Worm (Caenorhabditis elegans): Measurements from ENCODE around the gene lron-12.

The lron-12 gene

ce11 chrIII:12084216-12084615 is 34.1 kb downstream of the lron-12 start, which contains the start of gene nob-1:
TSS of gene nob-1 (minus strand) at chrIII:12084316.
- no peak for TF ChIP-seq unc-62 (GFP tag; optimal IDR thresholded peaks at IDR 0.05)

ce11 chrIII:12081992-12082628 is 36.2 kb downstream of the lron-12 start:
- no peak for TF ChIP-seq unc-62 (GFP tag; optimal IDR thresholded peaks at IDR 0.05)

ce11 chrIII:12077456-12077855 is 40.8 kb downstream of the lron-12 start, which contains the start of gene php-3:
TSS of gene php-3 (minus strand) at chrIII:12077556.
- TF ChIP-seq unc-62 (GFP tag; optimal IDR thresholded peaks at IDR 0.05), result no peak

- TF ChIP-seq unc-62 (GFP tag; optimal IDR thresholded peaks at IDR 0.05), result no peak
Observed at ce11 chrIII:12067736-12068135, 50.5 kb downstream of the lron-12 start.

Measured in whole organism, dauer.